Worm (Caenorhabditis elegans): ENCODE measurements around the gene attf-4.

attf-4 gene

ce11 chrIII:6056770-6057169 lies 23.6 kb upstream of the attf-4 start, which contains the start of gene clc-10:
clc-10 (plus strand) TSS chrIII:6057070.
- TF ChIP-seq grh-1 (GFP tag; IDR thresholded peaks at IDR 0.05) (no peak), nhr-85 (tag) (no peak), nhr-19 (GFP tag; conservative IDR thresholded peaks at IDR 0.05) (no peak), skn-1 (tag; optimal IDR thresholded peaks at IDR 0.05) (no peak), C34B4.2 (tag; optimal IDR thresholded peaks at IDR 0.05) (no peak), mef-2 (tag; optimal IDR thresholded peaks at IDR 0.05) (no peak), lin-35 (GFP tag; optimal IDR thresholded peaks at IDR 0.05) (no peak), nhr-28 (tag; optimal IDR thresholded peaks at IDR 0.05) (no peak), ceh-88 (GFP tag; IDR thresholded peaks at IDR 0.05) (no peak)

ce11 chrIII:6067557-6067956 lies 12.8 kb upstream of the attf-4 start, which contains the start of gene mapk-15:
mapk-15 (plus strand) TSS chrIII:6067857.
- TF ChIP-seq ceh-8 (GFP tag; optimal IDR thresholded peaks at IDR 0.05) (no peak), isw-1 (GFP tag; IDR thresholded peaks at IDR 0.05) (no peak), fkh-8 (tag; optimal IDR thresholded peaks at IDR 0.05) (peak; percentile 53), nhr-47 (tag; optimal IDR thresholded peaks at IDR 0.05) (no peak), ceh-82 (tag; optimal IDR thresholded peaks at IDR 0.05) (no peak)

ce11 chrIII:6072937-6073336 lies 7.4 kb upstream of the attf-4 start:
- no peak for TF ChIP-seq ceh-90 (tag; optimal IDR thresholded peaks at IDR 0.05)
- no peak for TF ChIP-seq ama-1 (optimal IDR thresholded peaks at IDR 0.05)
- no peak for TF ChIP-seq nhr-47 (tag; optimal IDR thresholded peaks at IDR 0.05)
- no peak for TF ChIP-seq zag-1 (tag; optimal IDR thresholded peaks at IDR 0.05)
- no peak for TF ChIP-seq lir-3 (tag; optimal IDR thresholded peaks at IDR 0.05; ENCODE audit: poor library complexity)
- TF ChIP-seq nhr-77 (tag; optimal IDR thresholded peaks at IDR 0.05), result no peak
- TF ChIP-seq ets-5 (GFP tag; IDR thresholded peaks at IDR 0.05), result no peak
- no peak for TF ChIP-seq efl-1 (optimal IDR thresholded peaks at IDR 0.05)
- TF ChIP-seq efl-1 (GFP tag; optimal IDR thresholded peaks at IDR 0.05 in 1 of 2), result no peak
- no peak for TF ChIP-seq mep-1 (tag; optimal IDR thresholded peaks at IDR 0.05)
- no peak for TF ChIP-seq nhr-28 (tag; optimal IDR thresholded peaks at IDR 0.05)
- no peak for TF ChIP-seq ceh-88 (GFP tag; IDR thresholded peaks at IDR 0.05)
- no peak for TF ChIP-seq elt-2 (tag; optimal IDR thresholded peaks at IDR 0.05)
- no peak for TF ChIP-seq aly-2 (tag; optimal IDR thresholded peaks at IDR 0.05)
- no peak for TF ChIP-seq Y116A8C.19 (tag; optimal IDR thresholded peaks at IDR 0.05; ENCODE audit: borderline replicate concordance)
- no peak for TF ChIP-seq snu-23 (GFP tag; optimal IDR thresholded peaks at IDR 0.05)
- no peak for TF ChIP-seq nhr-12 (tag; optimal IDR thresholded peaks at IDR 0.05)
- no peak for TF ChIP-seq snpc-4 (tag; optimal IDR thresholded peaks at IDR 0.05)
- no peak for TF ChIP-seq jun-1 (tag; optimal IDR thresholded peaks at IDR 0.05)
- no peak for TF ChIP-seq lsy-2 (tag; optimal IDR thresholded peaks at IDR 0.05)
- TF ChIP-seq vab-15 (tag; optimal IDR thresholded peaks at IDR 0.05), result no peak

DNA sequence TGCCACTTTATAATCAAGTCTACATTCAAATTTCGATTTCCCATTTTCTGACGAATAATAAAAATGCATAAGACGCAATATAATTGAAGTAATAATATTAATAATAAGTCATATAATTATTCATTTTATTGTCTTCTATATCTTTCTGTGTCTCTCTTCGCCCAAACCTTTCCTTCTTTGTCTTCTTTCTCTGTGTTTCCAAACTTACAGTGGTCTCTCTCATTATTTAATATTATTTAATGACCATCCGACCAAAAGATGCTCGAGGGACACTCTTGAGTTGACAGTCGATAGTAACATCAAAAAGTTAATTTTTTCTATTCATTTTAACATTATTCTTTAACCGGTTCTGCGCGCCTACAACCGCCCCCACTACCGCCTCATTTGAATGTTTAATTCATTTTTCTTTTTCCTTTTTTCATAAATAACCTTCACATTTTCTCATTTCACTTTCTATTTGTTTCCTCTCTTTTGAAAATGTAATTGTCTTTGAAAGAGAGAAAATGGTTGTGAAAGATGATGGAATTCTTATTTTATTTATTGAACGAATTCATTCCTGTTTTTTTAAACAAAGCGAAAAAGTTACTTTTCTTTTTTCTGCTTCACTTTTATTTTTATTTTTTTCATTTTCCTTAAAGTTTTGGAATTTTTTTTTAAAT lies 6.6 kb upstream of the attf-4 start:
- TF ChIP-seq C04F5.9 (tag; optimal IDR thresholded peaks at IDR 0.05), result no peak
- TF ChIP-seq ceh-8 (GFP tag; optimal IDR thresholded peaks at IDR 0.05), result no peak
- peak; percentile 85 for TF ChIP-seq blmp-1 (tag; optimal IDR thresholded peaks at IDR 0.05)
- TF ChIP-seq lsy-2 (tag; optimal IDR thresholded peaks at IDR 0.05), result no peak
- TF ChIP-seq nhr-90 (tag; optimal IDR thresholded peaks at IDR 0.05; ENCODE audit: poor library complexity), result no peak
- peak; percentile 63 for TF ChIP-seq nhr-85 (tag)
- TF ChIP-seq lin-14 (GFP tag; optimal IDR thresholded peaks at IDR 0.05), result peak; percentile 29

ce11 chrIII:6077973-6078372 lies 2.4 kb upstream of the attf-4 start:
- TF ChIP-seq nhr-84 (tag; optimal IDR thresholded peaks at IDR 0.05) (no peak), fos-1 (tag; optimal IDR thresholded peaks at IDR 0.05) (no peak), nhr-77 (tag; optimal IDR thresholded peaks at IDR 0.05) (no peak), sox-4 (tag; optimal IDR thresholded peaks at IDR 0.05) (no peak), hpl-2 (GFP tag; optimal IDR thresholded peaks at IDR 0.05) (no peak), sptf-1 (tag; optimal IDR thresholded peaks at IDR 0.05) (no peak), grh-1 (GFP tag; IDR thresholded peaks at IDR 0.05) (no peak), dsc-1 (tag; optimal IDR thresholded peaks at IDR 0.05) (peak; percentile 12), lin-14 (GFP tag; optimal IDR thresholded peaks at IDR 0.05) (peak; percentile 50), pax-3 (tag; optimal IDR thresholded peaks at IDR 0.05) (no peak), lsy-2 (tag; optimal IDR thresholded peaks at IDR 0.05) (peak in 1 of 2 experiments; percentile 14), irx-1 (tag; optimal IDR thresholded peaks at IDR 0.05) (no peak), ces-1 (GFP tag; optimal IDR thresholded peaks at IDR 0.05) (no peak), elt-2 (tag; optimal IDR thresholded peaks at IDR 0.05) (no peak), skn-1 (tag; optimal IDR thresholded peaks at IDR 0.05) (peak; percentile 44), blmp-1 (tag; optimal IDR thresholded peaks at IDR 0.05) (peak; percentile 14), lin-15B (tag; optimal IDR thresholded peaks at IDR 0.05) (no peak), nhr-47 (tag; optimal IDR thresholded peaks at IDR 0.05) (peak; percentile 14), C16A3.4 (tag; optimal IDR thresholded peaks at IDR 0.05) (no peak)
